Fruit fly (Drosophila melanogaster): Measurements from ENCODE around the gene Grl36b.

Grl36b gene

DNA sequence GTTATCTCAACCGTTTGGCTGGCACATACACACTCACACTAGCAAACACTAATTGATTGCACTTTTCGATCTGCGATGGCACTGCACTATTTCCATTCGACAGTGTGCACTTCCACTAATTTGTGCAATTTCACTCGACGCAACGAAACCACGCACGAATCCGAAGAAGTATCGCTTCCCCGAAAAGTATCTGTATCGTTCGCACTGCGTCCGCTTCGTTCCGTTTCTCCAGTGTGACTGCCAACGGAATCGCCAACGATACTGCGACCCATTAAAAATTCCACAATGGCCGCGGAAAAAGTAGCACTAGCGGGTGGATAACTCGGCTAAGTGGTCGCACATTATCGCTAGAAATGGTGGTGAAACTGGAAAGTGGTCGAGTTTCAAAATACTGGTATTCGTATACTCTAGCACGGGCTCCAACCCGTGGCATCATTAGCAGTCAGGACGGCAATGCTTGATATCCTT lies 26.7 kb upstream of the Grl36b start, which contains the start of gene Socs36E (continued):
- TF ChIP-seq Nf-YC (tag; optimal IDR thresholded peaks at IDR 0.05) (peak; percentile 35), Sry-δ (GFP tag; optimal IDR thresholded peaks at IDR 0.05) (peak; percentile 66), corto (GFP tag; optimal IDR thresholded peaks at IDR 0.05) (no peak), CG2712 (tag; optimal IDR thresholded peaks at IDR 0.05) (peak; percentile 66), Dek (tag; optimal IDR thresholded peaks at IDR 0.05) (peak; percentile 58), Mes4 (GFP tag; optimal IDR thresholded peaks at IDR 0.05) (peak; percentile 26), CG12769 (tag; optimal IDR thresholded peaks at IDR 0.05) (peak; percentile 91), Dbx (GFP tag; IDR thresholded peaks at IDR 0.05) (peak; percentile 64), odd (GFP tag; optimal IDR thresholded peaks at IDR 0.05) (no peak), Hr51 (GFP tag; optimal IDR thresholded peaks at IDR 0.05) (peak in 1 of 2 experiments; percentile 36), CG11504 (tag; optimal IDR thresholded peaks at IDR 0.05) (peak; percentile 69), danr (GFP tag; IDR thresholded peaks at IDR 0.05) (no peak), CG17612 (GFP tag; IDR thresholded peaks at IDR 0.05) (no peak), mam (GFP tag; optimal IDR thresholded peaks at IDR 0.05) (peak; percentile 7), ATbp (GFP tag; optimal IDR thresholded peaks at IDR 0.05) (no peak), zfh2 (GFP tag; optimal IDR thresholded peaks at IDR 0.05) (peak; percentile 55), CG3847 (GFP tag; IDR thresholded peaks at IDR 0.05) (peak; percentile 77), CG15514 (GFP tag; optimal IDR thresholded peaks at IDR 0.05) (peak; percentile 87), CG7786 (GFP tag; optimal IDR thresholded peaks at IDR 0.05) (peak; percentile 46), CG42726 (GFP tag; IDR thresholded peaks at IDR 0.05; ENCODE audit: partially characterized antibody) (peak; percentile 84), Myb (GFP tag; optimal IDR thresholded peaks at IDR 0.05) (peak; percentile 92), chm (GFP tag; IDR thresholded peaks at IDR 0.05) (peak; percentile 90), caup (GFP tag; optimal IDR thresholded peaks at IDR 0.05; ENCODE audit: severe bottlenecking) (peak; percentile 33), Abd-B (GFP tag; optimal IDR thresholded peaks at IDR 0.05) (peak; percentile 91), CG34376 (GFP tag; optimal IDR thresholded peaks at IDR 0.05) (peak; percentile 42), CG9609 (GFP tag; optimal IDR thresholded peaks at IDR 0.05) (peak; percentile 26), yki (optimal IDR thresholded peaks at IDR 0.05) (peak; percentile 25), CG7928 (GFP tag; optimal IDR thresholded peaks at IDR 0.05) (peak; percentile 61), BtbVII (GFP tag; optimal IDR thresholded peaks at IDR 0.05) (no peak), Antp (GFP tag; optimal IDR thresholded peaks at IDR 0.05) (peak; percentile 49), CG4820 (GFP tag; optimal IDR thresholded peaks at IDR 0.05) (peak; percentile 32), sob (GFP tag; IDR thresholded peaks at IDR 0.05) (peak; percentile 54; the same call in 1 of the 2 replicates), Atf-2 (GFP tag; optimal IDR thresholded peaks at IDR 0.05) (peak; percentile 11), pita (GFP tag; optimal IDR thresholded peaks at IDR 0.05) (peak; percentile 100), CG4707 (GFP tag; optimal IDR thresholded peaks at IDR 0.05) (peak; percentile 12), CG3065 (GFP tag; optimal IDR thresholded peaks at IDR 0.05) (no peak), CG15011 (GFP tag; optimal IDR thresholded peaks at IDR 0.05) (no peak), zf30C (GFP tag; optimal IDR thresholded peaks at IDR 0.05) (peak; percentile 24), CG2120 (GFP tag; optimal IDR thresholded peaks at IDR 0.05) (peak; percentile 9), HLH4C (GFP tag; IDR thresholded peaks at IDR 0.05; ENCODE audit: partially characterized antibody) (peak; percentile 53; the same call in 2 of the 3 replicates), unpg (GFP tag; optimal IDR thresholded peaks at IDR 0.05) (peak; percentile 48), Lhr (GFP tag; optimal IDR thresholded peaks at IDR 0.05) (peak; percentile 99), ERR (GFP tag; optimal IDR thresholded peaks at IDR 0.05) (peak; percentile 60), CG7556 (GFP tag; optimal IDR thresholded peaks at IDR 0.05) (no peak), CG8924 (tag; optimal IDR thresholded peaks at IDR 0.05) (peak; percentile 55), zfh1 (GFP tag; IDR thresholded peaks at IDR 0.05) (peak; percentile 43; the same call in 2 of the 3 replicates), CG18764 (GFP tag; optimal IDR thresholded peaks at IDR 0.05) (peak; percentile 8), CG17186 (GFP tag; optimal IDR thresholded peaks at IDR 0.05) (peak; percentile 87), CG8359 (GFP tag; optimal IDR thresholded peaks at IDR 0.05; ENCODE audit: borderline replicate concordance) (no peak), CG18011 (GFP tag; optimal IDR thresholded peaks at IDR 0.05) (no peak)
